Worm (Caenorhabditis elegans) whole organism, midembryonic: ENCODE data around the gene Y6E2A.10.

Experiments used
- T22C8.4 ChIP-seq: fragments of 200-800 bp; sonication (Bioruptor generic); IDR thresholded peaks from 2 replicates; pipeline ENCODE4 v1.3.6; 2022; ENCODE audit warnings: missing genetic modification characterization, missing compliant biosample characterization
- cog-1 ChIP-seq: sonication (generic microtip); optimal IDR thresholded peaks from 2 replicates; lab custom pipeline; 2016; ENCODE audit warnings: missing genetic modification characterization, missing compliant biosample characterization
- flt-1 ChIP-seq: fragments of 200-800 bp; sonication (Bioruptor generic); IDR thresholded peaks from 2 replicates; pipeline ENCODE4 v1.3.6; 2022; ENCODE audit warnings: missing genetic modification characterization, missing compliant biosample characterization
- klf-2 ChIP-seq: fragments of 200-800 bp; sonication (Bioruptor generic); conservative IDR thresholded peaks from 2 replicates; pipeline ENCODE4 v1.3.6; 2022; ENCODE audit warnings: missing genetic modification reagents, missing genetic modification characterization, missing compliant biosample characterization
- med-1 ChIP-seq: sonication (generic microtip); optimal IDR thresholded peaks from 2 replicates; lab custom pipeline; 2017; ENCODE audit warnings: missing genetic modification characterization, mild to moderate bottlenecking, missing compliant biosample characterization, antibody characterized with exemption, missing genetic modification reagents; ENCODE audit not compliant: insufficient read depth
- ref-1 ChIP-seq: fragments of 200-800 bp; sonication (Bioruptor generic); conservative IDR thresholded peaks from 2 replicates; pipeline ENCODE4 v1.3.6; 2022; ENCODE audit warnings: missing genetic modification reagents, missing genetic modification characterization, missing compliant biosample characterization
- tab-1 ChIP-seq: fragments of 200-800 bp; sonication (Bioruptor generic); IDR thresholded peaks from 2 replicates; pipeline ENCODE4 v1.3.6; 2022; ENCODE audit warnings: missing genetic modification characterization, missing compliant biosample characterization
- ztf-23 ChIP-seq: fragments of 200-800 bp; sonication (Bioruptor generic); IDR thresholded peaks from 2 replicates; pipeline ENCODE4 v1.3.6; 2022; ENCODE audit warnings: missing genetic modification reagents, missing genetic modification characterization, missing compliant biosample characterization
- ztf-29 ChIP-seq: fragments of 200-800 bp; sonication (Bioruptor generic); IDR thresholded peaks from 2 replicates; pipeline ENCODE4 v1.3.6; 2022; ENCODE audit warnings: missing genetic modification reagents, missing genetic modification characterization, missing compliant biosample characterization

Gene Y6E2A.10

DNA sequence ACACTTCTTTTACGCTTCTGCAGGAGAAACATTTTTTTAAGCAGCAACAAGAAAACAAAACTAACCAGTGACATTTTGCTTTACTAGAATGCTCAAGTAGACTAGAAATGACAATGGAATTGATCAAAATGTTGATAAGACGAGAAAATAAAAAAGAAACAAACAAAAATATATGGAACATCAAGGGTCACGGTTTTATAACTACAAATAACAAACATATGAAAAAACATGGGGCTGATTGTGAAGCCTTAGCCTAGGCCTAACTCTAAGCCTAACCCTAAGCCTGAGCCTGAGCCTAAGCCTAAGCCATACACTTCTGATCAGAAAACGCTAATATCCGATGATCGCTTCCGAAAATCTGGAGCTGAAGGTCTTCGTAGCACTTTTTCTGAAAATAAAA, at the start of gene Y6E2A.10:
Gene Y6E2A.10, minus strand, starts transcription at position 101 of the 400 bp plus-strand sequence.
- TF ChIP-seq flt-1 (GFP tag; lab: Robert Waterston, UW), result no peak
- TF ChIP-seq ztf-29, result no peak
- TF ChIP-seq T22C8.4 (GFP tag; lab: Robert Waterston, UW), result no peak
- TF ChIP-seq tab-1 (GFP tag; lab: Robert Waterston, UW), result no peak
- TF ChIP-seq cog-1 (tag; lab: Kevin White, UChicago), result no peak
- no peak for TF ChIP-seq ztf-23 (GFP tag; lab: Robert Waterston, UW)
- TF ChIP-seq ref-1 (GFP tag; lab: Robert Waterston, UW), result no peak
- no peak for TF ChIP-seq klf-2 (GFP tag; lab: Robert Waterston, UW)

DNA sequence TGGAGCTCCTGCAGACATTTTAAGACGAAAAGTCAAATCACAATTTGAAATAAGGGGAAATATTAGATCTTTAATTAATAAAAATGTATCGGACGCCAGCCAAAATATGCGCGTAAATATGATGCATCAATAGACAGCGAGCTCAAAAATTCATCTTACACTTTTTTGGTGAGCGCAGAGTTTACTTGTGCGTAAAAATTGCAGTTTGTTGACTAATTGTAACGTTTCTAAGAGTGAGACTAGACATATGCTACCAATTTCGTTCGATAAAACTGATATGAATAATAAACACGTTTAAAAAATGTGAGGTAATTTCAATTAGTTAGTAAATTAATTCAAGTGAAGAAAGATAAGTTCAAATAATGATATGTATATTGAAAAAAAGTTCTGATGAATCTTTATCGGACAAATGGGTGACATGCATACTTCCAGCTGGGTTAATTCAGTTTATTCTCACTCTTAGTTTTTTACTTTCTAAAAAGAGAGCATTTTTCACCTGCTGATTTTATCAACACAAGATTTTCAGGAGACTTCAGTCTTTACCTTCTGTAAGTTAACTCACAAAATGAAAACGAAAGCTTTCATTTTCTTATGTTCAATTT, 48.9 kb upstream of the Y6E2A.10 start, which contains the start of the genes nhr-285 and irld-52:
Gene nhr-285, minus strand, starts transcription at position 101 of the 602 bp plus-strand sequence.
Gene irld-52, plus strand, starts transcription at position 552 of the 602 bp plus-strand sequence.
- no peak for TF ChIP-seq cog-1 (tag; lab: Kevin White, UChicago)
- no peak for TF ChIP-seq ztf-23 (GFP tag; lab: Robert Waterston, UW)
- TF ChIP-seq med-1, result no peak
- no peak for TF ChIP-seq ztf-29
- no peak for TF ChIP-seq klf-2 (GFP tag; lab: Robert Waterston, UW)
- no peak for TF ChIP-seq T22C8.4 (GFP tag; lab: Robert Waterston, UW)
- no peak for TF ChIP-seq tab-1 (GFP tag; lab: Robert Waterston, UW)
- TF ChIP-seq ref-1 (GFP tag; lab: Robert Waterston, UW), result no peak
- no peak for TF ChIP-seq flt-1 (GFP tag; lab: Robert Waterston, UW)

DNA sequence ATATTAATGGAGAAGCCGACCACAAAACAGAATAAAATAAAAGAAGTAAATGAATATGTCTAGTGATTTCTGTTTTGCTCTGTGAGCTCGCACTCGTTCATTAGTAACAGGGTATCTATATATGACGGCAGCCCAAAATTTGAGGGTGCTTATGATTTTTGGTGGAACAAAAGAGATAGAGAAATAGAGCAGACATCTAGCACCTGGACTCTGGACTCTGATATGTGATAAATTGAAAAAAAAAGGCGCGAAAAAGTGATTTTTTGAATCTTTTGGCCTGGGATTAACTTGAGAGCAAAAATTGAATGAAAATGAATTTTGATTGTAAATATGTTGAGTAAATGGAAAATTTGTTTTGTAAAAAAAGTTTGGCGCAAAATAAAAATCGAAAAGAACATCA, 46.3 kb upstream of the Y6E2A.10 start, which contains the start of gene nhr-283:
Gene nhr-283, minus strand, starts transcription at position 101 of the 400 bp plus-strand sequence.
- TF ChIP-seq ref-1 (GFP tag; lab: Robert Waterston, UW) (no peak), cog-1 (tag; lab: Kevin White, UChicago) (no peak), tab-1 (GFP tag; lab: Robert Waterston, UW) (no peak)

DNA sequence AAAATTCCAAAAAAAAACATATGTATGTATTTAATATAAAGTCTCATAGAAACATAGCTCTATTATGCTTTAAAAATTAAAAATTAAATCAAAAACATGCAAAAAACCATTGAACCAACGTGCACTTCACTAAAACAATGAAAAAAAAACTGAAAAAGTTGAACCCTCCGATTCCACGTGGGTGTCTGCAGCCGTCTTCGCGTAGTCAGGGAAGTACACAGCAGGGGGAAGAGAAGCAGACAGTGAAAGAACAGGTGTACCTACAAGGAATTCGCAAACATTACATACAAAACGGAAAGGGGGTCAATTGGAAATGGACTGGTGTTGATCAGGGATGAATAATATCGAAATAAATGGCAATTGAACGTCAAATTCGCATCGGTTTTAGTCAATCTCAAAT, 43.6 kb upstream of the Y6E2A.10 start:
- TF ChIP-seq cog-1 (tag; lab: Kevin White, UChicago), result no peak

DNA sequence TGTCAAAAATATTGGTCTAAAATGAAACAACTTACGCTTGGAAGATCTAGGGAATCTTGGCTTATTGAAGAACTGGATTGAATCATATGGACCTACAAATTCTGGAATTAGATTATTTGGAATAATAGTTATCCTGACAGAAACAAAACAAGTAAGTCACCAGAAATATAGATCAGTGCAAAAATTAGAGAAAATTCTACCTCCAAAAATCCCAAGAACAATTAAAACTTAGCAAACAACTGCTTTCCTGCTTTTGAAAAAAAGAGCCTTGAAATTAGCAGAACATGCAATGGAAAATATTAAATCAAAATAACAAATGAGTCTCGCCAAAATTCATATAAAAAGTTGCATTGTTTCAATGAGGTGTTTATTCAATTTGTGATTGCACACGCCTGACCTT, 42.8 kb upstream of the Y6E2A.10 start, which contains the start of gene nhr-60:
Gene nhr-60, minus strand, starts transcription at position 101 of the 400 bp plus-strand sequence.
- TF ChIP-seq ztf-23 (GFP tag; lab: Robert Waterston, UW) (no peak), klf-2 (GFP tag; lab: Robert Waterston, UW) (no peak), flt-1 (GFP tag; lab: Robert Waterston, UW) (no peak), ref-1 (GFP tag; lab: Robert Waterston, UW) (no peak), med-1 (no peak), T22C8.4 (GFP tag; lab: Robert Waterston, UW) (no peak), ztf-29 (no peak), cog-1 (tag; lab: Kevin White, UChicago) (no peak), tab-1 (GFP tag; lab: Robert Waterston, UW) (no peak)

DNA sequence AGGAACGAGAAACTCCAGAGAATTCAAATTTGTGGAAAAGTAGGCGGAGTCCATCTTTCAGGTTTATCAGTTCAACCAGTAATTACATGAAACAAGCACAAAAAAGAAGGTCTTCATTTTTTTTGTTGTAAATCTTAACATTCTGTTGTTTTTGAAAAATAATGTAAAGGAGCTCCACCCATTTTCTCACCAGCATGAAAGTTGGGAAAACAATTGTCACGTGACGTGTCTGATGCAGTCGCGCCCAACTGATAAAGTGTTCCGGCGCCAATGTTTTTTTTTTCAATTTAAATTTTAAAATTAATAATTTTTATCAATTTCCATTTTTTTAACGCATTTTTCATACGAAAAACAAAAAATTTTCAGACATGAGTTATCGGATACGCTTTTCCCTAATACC, 38.7 kb upstream of the Y6E2A.10 start, which contains the start of gene F57A10.4:
Gene F57A10.4, plus strand, starts transcription at position 367 of the 400 bp plus-strand sequence.
- TF ChIP-seq med-1 (no peak), ztf-23 (GFP tag; lab: Robert Waterston, UW) (no peak), ref-1 (GFP tag; lab: Robert Waterston, UW) (no peak), T22C8.4 (GFP tag; lab: Robert Waterston, UW) (no peak), tab-1 (GFP tag; lab: Robert Waterston, UW) (no peak), ztf-29 (no peak), klf-2 (GFP tag; lab: Robert Waterston, UW) (no peak), cog-1 (tag; lab: Kevin White, UChicago) (no peak), flt-1 (GFP tag; lab: Robert Waterston, UW) (no peak)

DNA sequence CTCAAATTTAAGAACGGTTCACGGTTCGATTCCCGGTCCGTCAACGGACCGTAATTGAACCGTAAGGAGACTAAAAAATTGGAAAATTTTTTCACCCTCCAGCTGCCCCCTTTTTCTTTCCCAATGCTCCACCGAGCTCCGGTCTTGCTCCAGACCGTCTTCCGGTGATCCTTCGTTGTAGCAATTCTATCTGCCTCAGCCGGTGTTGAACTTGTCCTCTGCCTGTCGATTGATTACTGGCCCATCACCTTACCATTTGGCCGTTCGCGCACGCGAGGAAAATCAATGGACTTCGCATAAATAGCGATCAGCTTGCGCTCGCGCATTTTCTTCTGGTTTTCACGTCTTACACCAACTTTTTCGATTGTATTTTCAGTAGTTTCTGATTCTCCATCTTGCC, 37.0 kb upstream of the Y6E2A.10 start:
- 0 out of 2 replicates have a peak, but pooled peaks have one; percentile 57 for TF ChIP-seq ztf-23 (GFP tag; lab: Robert Waterston, UW)
- peak; percentile 22; the same call in 1 of the 2 replicates for TF ChIP-seq T22C8.4 (GFP tag; lab: Robert Waterston, UW)
- peak; percentile 75 for TF ChIP-seq tab-1 (GFP tag; lab: Robert Waterston, UW)
- 0 out of 2 replicates have a peak, but pooled peaks have one; percentile 11 for TF ChIP-seq ref-1 (GFP tag; lab: Robert Waterston, UW)
- peak; percentile 39; the same call in 1 of the 2 replicates for TF ChIP-seq flt-1 (GFP tag; lab: Robert Waterston, UW)

DNA sequence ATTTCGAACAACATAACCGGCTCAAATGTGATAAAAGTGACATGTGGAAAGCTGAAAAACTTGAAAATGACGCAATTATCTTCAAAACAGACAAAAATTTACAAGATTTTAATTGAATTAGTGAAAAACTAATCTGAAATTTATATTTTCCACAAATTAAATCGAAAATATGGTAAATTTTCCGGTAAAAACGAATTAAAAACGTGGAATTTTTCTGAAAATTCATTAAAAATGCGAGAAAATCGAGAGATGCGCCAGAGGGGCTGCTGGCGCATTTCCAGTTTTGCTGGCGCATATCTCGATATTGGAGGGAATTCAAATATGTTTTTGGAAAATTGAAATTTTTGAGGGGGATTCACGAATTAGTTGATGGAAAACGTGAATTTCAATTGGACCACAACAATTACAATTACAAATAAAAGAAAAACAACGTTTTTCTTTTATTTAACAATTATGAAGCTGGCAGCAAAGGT, 35.8 kb upstream of the Y6E2A.10 start, which contains the start of the genes haf-3 and F57A10.2:
Gene haf-3, minus strand, starts transcription at position 51 of the 473 bp plus-strand sequence.
Gene F57A10.2, plus strand, starts transcription at position 454 of the 473 bp plus-strand sequence.
- TF ChIP-seq ztf-29 (no peak), cog-1 (tag; lab: Kevin White, UChicago) (peak; percentile 38), ztf-23 (GFP tag; lab: Robert Waterston, UW) (0 out of 2 replicates have a peak, but pooled peaks have one; percentile 53), tab-1 (GFP tag; lab: Robert Waterston, UW) (no peak), T22C8.4 (GFP tag; lab: Robert Waterston, UW) (no peak), flt-1 (GFP tag; lab: Robert Waterston, UW) (peak; percentile 67; the same call in 1 of the 2 replicates), klf-2 (GFP tag; lab: Robert Waterston, UW) (0 out of 2 replicates have a peak, but pooled peaks have one; percentile 54), med-1 (no peak), ref-1 (GFP tag; lab: Robert Waterston, UW) (no peak)

DNA sequence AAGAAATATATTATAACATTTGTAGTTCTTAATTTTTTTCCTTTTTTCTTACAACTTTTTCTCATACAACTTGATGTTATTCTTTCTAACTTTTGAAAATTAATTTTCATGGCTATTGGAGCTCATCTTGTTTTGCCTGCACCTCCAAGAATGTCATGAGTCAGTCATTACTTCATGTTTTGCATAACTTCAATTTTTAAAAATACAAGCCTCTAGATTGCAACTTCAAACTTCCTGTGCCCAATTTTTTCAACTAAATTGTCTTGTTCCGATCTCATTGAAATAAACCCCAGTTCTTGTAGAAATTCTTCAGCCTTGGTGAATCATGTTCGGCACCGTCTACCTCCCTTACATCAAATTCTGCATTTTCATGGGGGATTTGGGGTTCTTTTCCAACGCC, 28.1 kb upstream of the Y6E2A.10 start, which contains the start of gene str-9:
Gene str-9, plus strand, starts transcription at position 301 of the 400 bp plus-strand sequence.
- TF ChIP-seq flt-1 (GFP tag; lab: Robert Waterston, UW) (no peak), klf-2 (GFP tag; lab: Robert Waterston, UW) (no peak), med-1 (no peak), tab-1 (GFP tag; lab: Robert Waterston, UW) (no peak), ztf-23 (GFP tag; lab: Robert Waterston, UW) (no peak), ztf-29 (no peak), ref-1 (GFP tag; lab: Robert Waterston, UW) (no peak), T22C8.4 (GFP tag; lab: Robert Waterston, UW) (no peak), cog-1 (tag; lab: Kevin White, UChicago) (no peak)
